Worm (Caenorhabditis elegans) whole organism, mixed stage, embryonic: ENCODE results near the gene ife-4.

Experiments
- bed-3 ChIP-seq: fragments of 200-800 bp; sonication (Bioruptor generic); optimal IDR thresholded peaks from 3 replicates; lab custom pipeline; 2018; ENCODE audit warnings: mild to moderate bottlenecking, missing genetic modification characterization, moderate library complexity, missing compliant biosample characterization
- ceh-39 ChIP-seq: fragments of 150-350 bp; optimal IDR thresholded peaks from 2 replicates; lab custom pipeline; 2014; ENCODE audit warnings: missing biosample characterization, missing genetic modification characterization
- ces-1 ChIP-seq: fragments of 150-350 bp; optimal IDR thresholded peaks from 2 replicates; lab custom pipeline; 2014; ENCODE audit warnings: missing biosample characterization, missing genetic modification reagents, missing genetic modification characterization
- elt-1 ChIP-seq: sonication (generic microtip); optimal IDR thresholded peaks from 2 replicates; lab custom pipeline; 2017; ENCODE audit warnings: missing genetic modification characterization, mild to moderate bottlenecking, missing compliant biosample characterization, antibody characterized with exemption, moderate library complexity, borderline replicate concordance; ENCODE audit not compliant: insufficient read depth
- lin-13 ChIP-seq: fragments of 150-350 bp; optimal IDR thresholded peaks from 2 replicates; lab custom pipeline; 2014; ENCODE audit warnings: missing biosample characterization, missing genetic modification characterization
- nhr-12 ChIP-seq: fragments of 150-350 bp; optimal IDR thresholded peaks from 2 replicates; lab custom pipeline; 2014; ENCODE audit warnings: missing biosample characterization, missing genetic modification characterization
- nhr-237 ChIP-seq: fragments of 150-350 bp; optimal IDR thresholded peaks from 2 replicates; lab custom pipeline; 2014; ENCODE audit warnings: missing biosample characterization, missing genetic modification characterization
- snpc-4 ChIP-seq: fragments of 150-350 bp; optimal IDR thresholded peaks from 2 replicates; lab custom pipeline; 2014; ENCODE audit warnings: missing biosample characterization, missing genetic modification characterization
- zip-8 ChIP-seq: fragments of 150-350 bp; optimal IDR thresholded peaks from 2 replicates; lab custom pipeline; 2014; ENCODE audit warnings: missing biosample characterization, missing genetic modification characterization
- ztf-11 ChIP-seq: fragments of 150-350 bp; optimal IDR thresholded peaks from 2 replicates; lab custom pipeline; 2014; ENCODE audit warnings: missing biosample characterization, missing genetic modification characterization

DNA sequence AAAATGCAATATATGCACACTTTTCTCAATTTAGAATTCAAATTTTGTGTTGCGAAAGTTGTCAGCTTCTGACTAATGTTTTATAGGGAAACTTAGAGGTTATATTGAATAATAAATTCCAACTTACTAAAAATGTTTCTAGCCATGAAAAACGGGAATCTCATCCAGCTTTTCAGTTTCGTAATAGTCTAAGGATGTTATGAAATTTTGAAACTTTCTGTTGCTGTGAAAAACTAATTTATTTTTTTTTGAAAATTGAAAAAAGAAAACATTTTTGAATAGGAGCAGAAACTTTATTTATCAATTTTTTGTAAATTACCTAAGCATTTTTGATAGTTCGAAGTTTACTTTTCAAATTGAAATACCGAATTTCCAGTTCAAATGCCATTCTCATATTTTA, 17.6 kb downstream of the ife-4 start:
- TF ChIP-seq ces-1 (GFP tag; lab: Kevin White, UChicago), result no peak
- no peak for TF ChIP-seq nhr-237
- no peak for TF ChIP-seq nhr-12
- no peak for TF ChIP-seq elt-1 (tag; lab: Kevin White, UChicago)
- no peak for TF ChIP-seq ztf-11
- TF ChIP-seq snpc-4 (tag; lab: Kevin White, UChicago), result no peak
- TF ChIP-seq bed-3 (GFP tag; lab: Kevin White, UChicago), result no peak
- no peak for TF ChIP-seq lin-13 (tag; lab: Kevin White, UChicago)
- TF ChIP-seq ceh-39 (tag; lab: Kevin White, UChicago), result no peak
- no peak for TF ChIP-seq zip-8 (tag; lab: Kevin White, UChicago)
